Fruit fly (Drosophila melanogaster): ENCODE results near the gene Nmdmc.

Nmdmc gene

dm6 chr3R:9006129-9006528 lies 44.2 kb downstream of the Nmdmc start, which contains the start of the genes Prosbeta3 and Iru:
Prosbeta3 (minus strand) TSS chr3R:9006226.
Iru (plus strand) TSS chr3R:9006456.
- TF ChIP-seq CG11294 (GFP tag; IDR thresholded peaks at IDR 0.05) (no peak), CG6792 (GFP tag; optimal IDR thresholded peaks at IDR 0.05) (no peak), Blimp-1 (GFP tag; optimal IDR thresholded peaks at IDR 0.05) (no peak), topi (GFP tag; optimal IDR thresholded peaks at IDR 0.05) (no peak), Sox15 (GFP tag; optimal IDR thresholded peaks at IDR 0.05) (no peak), CG11762 (GFP tag; optimal IDR thresholded peaks at IDR 0.05; ENCODE audit: insufficient read depth) (no peak), Sox102F (GFP tag; optimal IDR thresholded peaks at IDR 0.05) (no peak), esn (GFP tag; optimal IDR thresholded peaks at IDR 0.05) (peak; percentile 2), dsx (GFP tag; optimal IDR thresholded peaks at IDR 0.05; ENCODE audit: poor library complexity, severe bottlenecking) (peak; percentile 53), Hr39 (GFP tag; optimal IDR thresholded peaks at IDR 0.05) (no peak), CG1621 (tag; optimal IDR thresholded peaks at IDR 0.05) (no peak), ss (GFP tag; optimal IDR thresholded peaks at IDR 0.05) (no peak), Eip78C (GFP tag) (peak; percentile 64), CG6163 (GFP tag; IDR thresholded peaks at IDR 0.05) (no peak), svp (GFP tag) (no peak), CG6276 (GFP tag; optimal IDR thresholded peaks at IDR 0.05) (no peak), CG32006 (GFP tag; optimal IDR thresholded peaks at IDR 0.05) (no peak), CG6808 (GFP tag; optimal IDR thresholded peaks at IDR 0.05) (no peak), CG31627 (GFP tag; optimal IDR thresholded peaks at IDR 0.05) (no peak), CG9139 (GFP tag; optimal IDR thresholded peaks at IDR 0.05) (no peak), CG7368 (GFP tag; optimal IDR thresholded peaks at IDR 0.05) (no peak), CG8632 (GFP tag; optimal IDR thresholded peaks at IDR 0.05) (no peak), dac (GFP tag; optimal IDR thresholded peaks at IDR 0.05) (no peak), CG3919 (GFP tag; optimal IDR thresholded peaks at IDR 0.05) (no peak), CG8319 (GFP tag; optimal IDR thresholded peaks at IDR 0.05) (no peak), fkh (GFP tag; optimal IDR thresholded peaks at IDR 0.05) (peak; percentile 86), lz (GFP tag; optimal IDR thresholded peaks at IDR 0.05) (no peak), CG6854 (GFP tag; optimal IDR thresholded peaks at IDR 0.05) (no peak), CG10631 (GFP tag; optimal IDR thresholded peaks at IDR 0.05) (no peak), CG11902 (GFP tag; optimal IDR thresholded peaks at IDR 0.05) (no peak), acj6 (GFP tag; optimal IDR thresholded peaks at IDR 0.05) (no peak), achi (GFP tag; optimal IDR thresholded peaks at IDR 0.05) (no peak), Eip93F (GFP tag; optimal IDR thresholded peaks at IDR 0.05) (no peak), Met (GFP tag; optimal IDR thresholded peaks at IDR 0.05) (no peak), Hr4 (GFP tag; optimal IDR thresholded peaks at IDR 0.05) (no peak), salr (GFP tag; optimal IDR thresholded peaks at IDR 0.05) (no peak), CG16779 (tag; optimal IDR thresholded peaks at IDR 0.05) (no peak), Ets96B (tag; optimal IDR thresholded peaks at IDR 0.05) (no peak), CG15336 (GFP tag; IDR thresholded peaks at IDR 0.05) (no peak), fd85E (GFP tag; optimal IDR thresholded peaks at IDR 0.05) (no peak), Sox14 (GFP tag; optimal IDR thresholded peaks at IDR 0.05) (peak; percentile 13), spab (GFP tag; optimal IDR thresholded peaks at IDR 0.05) (no peak), Hr38 (GFP tag; optimal IDR thresholded peaks at IDR 0.05) (no peak)

All from whole organism, prepupa.